Worm (Caenorhabditis elegans) whole organism, L2 larva: ENCODE data around the gene ZK1098.9.
A peak's percentile ranks its signal among the peaks of the same experiment; 100 is the strongest.

ENCODE experiments used
- F13H6.1 ChIP-seq: sonication (generic microtip); optimal IDR thresholded peaks from 2 replicates; lab custom pipeline; 2016; ENCODE audit warnings: missing genetic modification characterization, missing compliant biosample characterization
- ZK546.5 ChIP-seq: sonication (generic microtip); optimal IDR thresholded peaks from 2 replicates; lab custom pipeline; 2017; ENCODE audit warnings: missing biosample characterization, missing genetic modification characterization
- ama-1 ChIP-seq: fragments of 150-350 bp; optimal IDR thresholded peaks from 2 replicates; lab custom pipeline; 2018; ENCODE audit warnings: inconsistent platforms
- blmp-1 ChIP-seq: sonication (generic microtip); optimal IDR thresholded peaks from 2 replicates; lab custom pipeline; 2017; ENCODE audit warnings: missing genetic modification characterization, mild to moderate bottlenecking, missing compliant biosample characterization, antibody characterized with exemption, moderate library complexity; ENCODE audit not compliant: insufficient read depth
- ceh-82 ChIP-seq: fragments of 150-350 bp; optimal IDR thresholded peaks from 2 replicates; lab custom pipeline; 2014; ENCODE audit warnings: missing biosample characterization, missing genetic modification characterization
- egl-27 ChIP-seq: sonication (generic microtip); optimal IDR thresholded peaks from 3 replicates; lab custom pipeline; 2017; ENCODE audit warnings: missing biosample characterization, missing genetic modification reagents, missing genetic modification characterization
- elt-1 ChIP-seq: fragments of 150-350 bp; optimal IDR thresholded peaks from 2 replicates; lab custom pipeline; 2014; ENCODE audit warnings: missing biosample characterization, missing genetic modification characterization
- elt-3 ChIP-seq: sonication (generic microtip); optimal IDR thresholded peaks from 2 replicates; lab custom pipeline; 2017; ENCODE audit warnings: missing biosample characterization, missing genetic modification characterization
- gmeb-1 ChIP-seq: fragments of 150-350 bp; optimal IDR thresholded peaks from 2 replicates; lab custom pipeline; 2014; ENCODE audit warnings: missing biosample characterization, missing genetic modification characterization
- lin-11 ChIP-seq: fragments of 150-350 bp; sonication (generic microtip); optimal IDR thresholded peaks from 2 replicates; lab custom pipeline; 2014; ENCODE audit warnings: missing biosample characterization, missing genetic modification characterization, inconsistent platforms, mixed read lengths
- lin-13 ChIP-seq: fragments of 150-350 bp; optimal IDR thresholded peaks from 2 replicates; lab custom pipeline; 2014; ENCODE audit warnings: missing biosample characterization, missing genetic modification reagents, missing genetic modification characterization
- lin-39 ChIP-seq: fragments of 150-350 bp; optimal IDR thresholded peaks from 2 replicates; lab custom pipeline; 2014; ENCODE audit warnings: missing biosample characterization, missing genetic modification reagents, missing genetic modification characterization
- lsy-2 ChIP-seq, 2 experiments: fragments of 150-350 bp in 1 of 2; sonication (generic microtip) in 1 of 2; optimal IDR thresholded peaks; 2 replicates each; lab custom pipeline; 2014 to 2017; ENCODE audit warnings: missing biosample characterization in 2 of 2, missing genetic modification characterization in 2 of 2
- mab-5 ChIP-seq: fragments of 150-350 bp; optimal IDR thresholded peaks from 2 replicates; lab custom pipeline; 2014; ENCODE audit warnings: missing biosample characterization, missing genetic modification characterization
- mbf-1 ChIP-seq: sonication (generic microtip); optimal IDR thresholded peaks from 2 replicates; lab custom pipeline; 2017; ENCODE audit warnings: missing biosample characterization, missing genetic modification characterization
- mdl-1 ChIP-seq, 2 experiments: fragments of 150-350 bp in 1 of 2; sonication (generic microtip) in 1 of 2; optimal IDR thresholded peaks; 2 replicates each; lab custom pipeline; 2017; ENCODE audit warnings: missing biosample characterization in 2 of 2, missing genetic modification characterization in 2 of 2
- nhr-10 ChIP-seq: sonication (generic microtip); optimal IDR thresholded peaks from 2 replicates; lab custom pipeline; 2017; ENCODE audit warnings: missing biosample characterization, missing genetic modification characterization
- nhr-12 ChIP-seq: fragments of 150-350 bp; optimal IDR thresholded peaks from 2 replicates; lab custom pipeline; 2014; ENCODE audit warnings: missing biosample characterization, missing genetic modification characterization
- nhr-21 ChIP-seq: fragments of 150-350 bp; optimal IDR thresholded peaks from 2 replicates; lab custom pipeline; 2014; ENCODE audit warnings: missing biosample characterization, missing genetic modification characterization
- nhr-23 ChIP-seq: fragments of 150-350 bp; optimal IDR thresholded peaks from 2 replicates; lab custom pipeline; 2014; ENCODE audit warnings: missing biosample characterization, missing genetic modification reagents, missing genetic modification characterization
- nhr-237 ChIP-seq: fragments of 150-350 bp; optimal IDR thresholded peaks from 2 replicates; lab custom pipeline; 2014; ENCODE audit warnings: missing biosample characterization, missing genetic modification characterization
- nhr-25 ChIP-seq: fragments of 150-350 bp; sonication (generic microtip); optimal IDR thresholded peaks from 3 replicates; lab custom pipeline; 2014; ENCODE audit warnings: missing biosample characterization, missing genetic modification characterization
- nhr-6 ChIP-seq: fragments of 150-350 bp; optimal IDR thresholded peaks from 2 replicates; lab custom pipeline; 2014; ENCODE audit warnings: missing biosample characterization, missing genetic modification characterization
- skn-1 ChIP-seq: sonication (generic microtip); optimal IDR thresholded peaks from 2 replicates; lab custom pipeline; 2017; ENCODE audit warnings: missing biosample characterization, missing genetic modification characterization
- sma-9 ChIP-seq, 2 experiments: fragments of 150-350 bp in 1 of 2; sonication (generic microtip) in 1 of 2; optimal IDR thresholded peaks; 2 replicates each; lab custom pipeline; 2014 to 2016; ENCODE audit warnings: missing genetic modification characterization in 2 of 2, mild to moderate bottlenecking in 1 of 2, missing biosample characterization in 1 of 2, missing compliant biosample characterization in 1 of 2, missing genetic modification reagents in 1 of 2, moderate library complexity in 1 of 2
- snpc-4 ChIP-seq: fragments of 150-350 bp; optimal IDR thresholded peaks from 2 replicates; lab custom pipeline; 2014; ENCODE audit warnings: missing biosample characterization, missing genetic modification characterization
- unc-55 ChIP-seq: fragments of 150-350 bp; sonication (generic microtip); optimal IDR thresholded peaks from 3 replicates; lab custom pipeline; 2014; ENCODE audit warnings: missing biosample characterization, missing genetic modification reagents, missing genetic modification characterization
- unc-62 ChIP-seq: fragments of 150-350 bp; optimal IDR thresholded peaks from 2 replicates; lab custom pipeline; 2014; ENCODE audit warnings: missing biosample characterization, missing genetic modification reagents, missing genetic modification characterization
- zag-1 ChIP-seq: fragments of 150-350 bp; optimal IDR thresholded peaks from 2 replicates; lab custom pipeline; 2014; ENCODE audit warnings: missing biosample characterization, missing genetic modification characterization
- ztf-1 ChIP-seq: fragments of 200-800 bp; sonication (Bioruptor generic); conservative IDR thresholded peaks from 2 replicates; pipeline ENCODE4 v1.3.6; 2022; ENCODE audit warnings: missing genetic modification characterization, missing compliant biosample characterization
- ztf-11 ChIP-seq: sonication (generic microtip); optimal IDR thresholded peaks from 2 replicates; lab custom pipeline; 2017; ENCODE audit warnings: missing biosample characterization, missing genetic modification characterization

ZK1098.9 gene

DNA sequence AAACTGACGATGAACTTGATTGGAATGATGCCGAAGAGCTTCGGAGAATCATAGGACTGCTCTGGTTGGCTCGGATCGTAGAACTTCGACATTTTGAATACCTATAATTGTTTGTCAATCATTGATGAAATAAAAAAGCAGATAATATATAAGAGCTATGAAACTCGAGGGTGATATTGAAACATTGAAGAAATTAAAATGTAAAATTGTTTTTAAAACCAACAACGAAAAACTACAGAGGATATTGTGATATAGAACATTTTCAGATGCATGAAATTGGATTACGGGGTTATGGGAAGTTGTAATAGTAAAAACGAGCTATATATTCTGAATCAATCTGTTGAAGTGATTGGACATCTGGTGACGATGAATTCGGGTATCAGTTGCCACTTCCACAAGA lies 20.2 kb downstream of the ZK1098.9 start, which contains the start of gene C48B4.10:
C48B4.10 (minus strand) TSS at position 101 of the 400 bp plus-strand sequence.
- TF ChIP-seq blmp-1 (tag; lab: Kevin White, UChicago) (no peak), nhr-6 (no peak), ztf-1 (no peak), snpc-4 (tag; lab: Kevin White, UChicago) (no peak), lin-11 (tag; lab: Kevin White, UChicago) (no peak), sma-9 (GFP tag; optimal IDR thresholded peaks at IDR 0.05; lab: Kevin White, UChicago) (no peak), sma-9 (tag; optimal IDR thresholded peaks at IDR 0.05; lab: Kevin White, UChicago) (no peak), mdl-1 (tag; optimal IDR thresholded peaks at IDR 0.05; lab: Kevin White, UChicago) (no peak), ztf-11 (tag; lab: Kevin White, UChicago) (no peak), nhr-237 (tag; lab: Kevin White, UChicago) (no peak), elt-3 (tag; lab: Kevin White, UChicago) (no peak), ceh-82 (tag; lab: Kevin White, UChicago) (no peak), F13H6.1 (tag; lab: Kevin White, UChicago) (no peak), unc-55 (GFP tag; lab: Kevin White, UChicago) (no peak), nhr-25 (tag; lab: Kevin White, UChicago) (no peak), zag-1 (tag; lab: Kevin White, UChicago) (no peak), elt-1 (tag; lab: Kevin White, UChicago) (no peak), mab-5 (tag; lab: Kevin White, UChicago) (no peak), lin-39 (tag; lab: Kevin White, UChicago) (no peak), ZK546.5 (no peak), unc-62 (GFP tag; lab: Kevin White, UChicago) (no peak)

DNA sequence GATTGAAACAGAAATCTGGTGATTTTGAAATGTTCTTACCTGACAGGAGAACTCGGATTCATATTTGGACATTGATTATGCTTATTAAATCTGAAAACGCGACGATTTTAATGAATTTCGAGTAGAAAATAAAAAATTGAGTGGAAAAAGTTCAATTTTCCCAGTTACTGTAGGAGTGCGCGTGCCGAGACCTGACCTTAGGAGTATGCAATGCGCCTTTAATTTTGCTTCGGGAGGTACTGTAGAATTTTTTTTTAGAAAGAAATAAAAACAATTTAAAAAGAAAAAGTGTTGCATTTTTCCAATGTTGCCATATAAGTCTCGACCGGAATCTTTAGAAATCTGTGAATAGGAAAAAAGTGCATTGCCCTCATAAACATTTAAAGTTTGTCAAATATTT lies 21.7 kb downstream of the ZK1098.9 start, which contains the start of gene C48B4.11:
C48B4.11 (minus strand) TSS at position 143 of the 400 bp plus-strand sequence.
- TF ChIP-seq mbf-1 (tag; lab: Kevin White, UChicago) (no peak), egl-27 (tag; lab: Kevin White, UChicago) (no peak), unc-62 (GFP tag; lab: Kevin White, UChicago) (no peak), gmeb-1 (tag; lab: Kevin White, UChicago) (no peak), nhr-23 (tag; lab: Kevin White, UChicago) (no peak), mab-5 (tag; lab: Kevin White, UChicago) (no peak), nhr-10 (no peak), lsy-2 (tag; optimal IDR thresholded peaks at IDR 0.05; lab: Kevin White, UChicago) (no peak), elt-3 (tag; lab: Kevin White, UChicago) (no peak), nhr-237 (tag; lab: Kevin White, UChicago) (no peak), zag-1 (tag; lab: Kevin White, UChicago) (no peak), skn-1 (tag; lab: Kevin White, UChicago) (no peak)

DNA sequence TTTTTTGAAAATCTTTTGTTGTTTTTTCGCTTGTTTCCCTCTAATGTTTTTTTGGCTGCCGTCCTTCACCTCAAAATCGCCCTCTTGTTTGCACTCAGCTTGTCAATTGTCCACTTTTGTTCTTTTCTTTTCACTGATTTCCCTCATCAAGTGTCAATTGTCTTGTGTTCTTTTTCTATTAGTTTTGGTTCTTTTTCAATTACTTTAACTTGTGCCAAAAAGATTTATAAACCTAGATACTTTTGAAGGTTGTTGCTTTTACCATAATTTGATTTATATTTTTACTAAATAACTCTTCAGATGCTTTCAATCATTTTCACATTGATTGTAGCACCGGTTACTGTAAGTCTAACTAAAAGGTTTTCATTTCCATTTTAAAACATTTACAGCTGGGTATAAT lies 24.2 kb downstream of the ZK1098.9 start, which contains the start of gene C48B4.13:
C48B4.13 (plus strand) TSS at position 301 of the 400 bp plus-strand sequence.
- TF ChIP-seq ceh-82 (tag; lab: Kevin White, UChicago), result no peak
- TF ChIP-seq ZK546.5, result no peak
- no peak for TF ChIP-seq skn-1 (tag; lab: Kevin White, UChicago)
- no peak for TF ChIP-seq nhr-237 (tag; lab: Kevin White, UChicago)
- no peak for TF ChIP-seq blmp-1 (tag; lab: Kevin White, UChicago)
- TF ChIP-seq lin-13 (GFP tag; lab: Kevin White, UChicago), result no peak
- TF ChIP-seq ama-1 (lab: Kevin White, UChicago), result no peak
- TF ChIP-seq nhr-12 (tag; lab: Kevin White, UChicago), result no peak
- no peak for TF ChIP-seq nhr-21 (tag; lab: Kevin White, UChicago)
- no peak for TF ChIP-seq mab-5 (tag; lab: Kevin White, UChicago)

DNA sequence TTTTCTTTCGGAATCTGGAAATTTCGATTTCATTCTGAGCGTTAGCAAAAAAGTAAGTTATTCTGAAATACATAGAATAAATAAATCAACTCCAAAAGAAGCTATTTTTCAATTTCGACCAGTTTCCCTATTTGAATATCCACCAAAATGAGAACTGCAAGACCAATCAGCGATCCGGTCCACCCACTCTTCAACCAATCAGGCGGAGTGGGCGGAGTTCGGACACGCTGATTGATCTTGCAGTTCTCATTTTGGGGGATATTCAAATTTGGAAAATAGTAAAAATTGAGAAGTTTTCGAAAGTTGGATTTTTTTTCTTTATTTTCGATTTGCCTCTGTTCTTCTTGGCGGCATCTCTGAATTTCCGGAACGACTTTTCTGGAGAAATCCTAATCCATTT lies 26.6 kb downstream of the ZK1098.9 start:
- TF ChIP-seq lsy-2 (tag; optimal IDR thresholded peaks at IDR 0.05; lab: Kevin White, UChicago) (peak in 1 of 2 experiments; percentile 48), nhr-10 (no peak), ceh-82 (tag; lab: Kevin White, UChicago) (no peak), gmeb-1 (tag; lab: Kevin White, UChicago) (peak; percentile 72), mdl-1 (tag; optimal IDR thresholded peaks at IDR 0.05; lab: Kevin White, UChicago) (no peak)
